Fruit fly (Drosophila melanogaster) whole organism, prepupa: ENCODE data around the gene Gnpat.

ENCODE experiments used
- Blimp-1 ChIP-seq: fragments of 200-800 bp; sonication (Bioruptor generic); optimal IDR thresholded peaks from 3 replicates; lab custom pipeline; 2017; ENCODE audit warnings: missing biosample characterization, missing genetic modification characterization, mild to moderate bottlenecking, moderate library complexity, missing genetic modification reagents
- CG10631 ChIP-seq: fragments of 200-800 bp; sonication (Bioruptor generic); optimal IDR thresholded peaks from 2 replicates; lab custom pipeline; 2016; ENCODE audit warnings: missing biosample characterization, missing genetic modification characterization
- CG10669 ChIP-seq: fragments of 200-800 bp; sonication (Bioruptor generic); optimal IDR thresholded peaks from 3 replicates; lab custom pipeline; 2018; ENCODE audit warnings: missing biosample characterization, mild to moderate bottlenecking, missing genetic modification characterization, moderate library complexity
- CG11294 ChIP-seq: fragments of 200-800 bp; sonication (Bioruptor generic); IDR thresholded peaks from 2 replicates; pipeline ENCODE4 v1.3.6; 2022; ENCODE audit warnings: missing biosample characterization, missing genetic modification characterization
- CG11762 ChIP-seq: fragments of 200-800 bp; sonication (Bioruptor generic); optimal IDR thresholded peaks from 3 replicates; lab custom pipeline; 2016; ENCODE audit warnings: missing biosample characterization, missing genetic modification characterization; ENCODE audit not compliant: insufficient read depth
- CG11902 ChIP-seq: fragments of 200-800 bp; sonication (Bioruptor generic); optimal IDR thresholded peaks from 3 replicates; lab custom pipeline; 2016; ENCODE audit warnings: missing biosample characterization, missing genetic modification characterization
- CG1621 ChIP-seq: fragments of 200-800 bp; sonication (Bioruptor generic); optimal IDR thresholded peaks from 3 replicates; lab custom pipeline; 2018; ENCODE audit warnings: missing biosample characterization, mild to moderate bottlenecking, missing genetic modification characterization
- CG16779 ChIP-seq: fragments of 200-800 bp; sonication (Bioruptor generic); optimal IDR thresholded peaks from 3 replicates; lab custom pipeline; 2017; ENCODE audit warnings: missing biosample characterization, mild to moderate bottlenecking, missing genetic modification characterization
- CG3032 ChIP-seq: fragments of 200-800 bp; optimal IDR thresholded peaks from 2 replicates; lab custom pipeline; 2019; ENCODE audit warnings: missing biosample characterization, mild to moderate bottlenecking, missing genetic modification characterization, moderate library complexity
- CG32006 ChIP-seq: fragments of 200-800 bp; sonication (Bioruptor generic); optimal IDR thresholded peaks from 3 replicates; lab custom pipeline; 2017; ENCODE audit warnings: missing biosample characterization, mild to moderate bottlenecking, missing genetic modification characterization
- CG34406 ChIP-seq: fragments of 200-800 bp; sonication (Bioruptor generic); optimal IDR thresholded peaks from 3 replicates; lab custom pipeline; 2016; ENCODE audit warnings: missing biosample characterization, missing genetic modification characterization
- CG3919 ChIP-seq: fragments of 200-800 bp; sonication (Bioruptor generic); optimal IDR thresholded peaks from 3 replicates; lab custom pipeline; 2016; ENCODE audit warnings: missing biosample characterization, missing genetic modification characterization
- CG4318 ChIP-seq: fragments of 200-800 bp; sonication (Bioruptor generic); optimal IDR thresholded peaks from 3 replicates; lab custom pipeline; 2017; ENCODE audit warnings: missing biosample characterization, mild to moderate bottlenecking, missing genetic modification characterization
- CG6792 ChIP-seq: fragments of 200-800 bp; sonication (Bioruptor generic); optimal IDR thresholded peaks from 3 replicates; lab custom pipeline; 2016; ENCODE audit warnings: missing biosample characterization, missing genetic modification characterization
- CG6808 ChIP-seq: fragments of 200-800 bp; sonication (Bioruptor generic); optimal IDR thresholded peaks from 3 replicates; lab custom pipeline; 2017; ENCODE audit warnings: missing biosample characterization, missing genetic modification characterization, mild to moderate bottlenecking, moderate library complexity, missing genetic modification reagents
- CG6854 ChIP-seq: fragments of 200-800 bp; sonication (Bioruptor generic); optimal IDR thresholded peaks from 2 replicates; lab custom pipeline; 2017; ENCODE audit warnings: missing biosample characterization, mild to moderate bottlenecking, missing genetic modification characterization
- CG7368 ChIP-seq: fragments of 200-800 bp; sonication (Bioruptor generic); optimal IDR thresholded peaks from 3 replicates; lab custom pipeline; 2016; ENCODE audit warnings: missing biosample characterization, missing genetic modification characterization
- CG8119 ChIP-seq: fragments of 200-800 bp; sonication (Bioruptor generic); IDR thresholded peaks from 3 replicates; pipeline ENCODE4 v1.3.6; 2022; ENCODE audit warnings: missing biosample characterization, missing genetic modification characterization
- CG8319 ChIP-seq: fragments of 200-800 bp; sonication (Bioruptor generic); optimal IDR thresholded peaks from 3 replicates; lab custom pipeline; 2016; ENCODE audit warnings: missing biosample characterization, missing genetic modification characterization
- CG8632 ChIP-seq: fragments of 200-800 bp; sonication (Bioruptor generic); optimal IDR thresholded peaks from 3 replicates; lab custom pipeline; 2016; ENCODE audit warnings: missing biosample characterization, missing genetic modification characterization
- CG9139 ChIP-seq: fragments of 200-800 bp; sonication (Bioruptor generic); optimal IDR thresholded peaks from 3 replicates; lab custom pipeline; 2017; ENCODE audit warnings: missing biosample characterization, mild to moderate bottlenecking, missing genetic modification characterization
- Eip75B ChIP-seq: fragments of 200-800 bp; sonication (Bioruptor generic); optimal IDR thresholded peaks from 3 replicates; lab custom pipeline; 2016; ENCODE audit warnings: missing biosample characterization, missing genetic modification characterization
- Eip78C ChIP-seq: fragments of 200-800 bp; sonication (Bioruptor generic); peaks from one replicate; lab custom pipeline; 2016; ENCODE audit warnings: missing biosample characterization, missing genetic modification characterization
- Eip93F ChIP-seq: fragments of 200-800 bp; sonication (Bioruptor generic); optimal IDR thresholded peaks from 2 replicates; lab custom pipeline; 2016; ENCODE audit warnings: missing biosample characterization, mild to moderate bottlenecking, missing genetic modification characterization
- Ets96B ChIP-seq: fragments of 200-800 bp; optimal IDR thresholded peaks from 2 replicates; lab custom pipeline; 2019; ENCODE audit warnings: missing biosample characterization, mild to moderate bottlenecking, missing genetic modification characterization, moderate library complexity
- Gug ChIP-seq: fragments of 200-800 bp; sonication (Bioruptor generic); IDR thresholded peaks from 2 replicates; pipeline ENCODE4 v1.3.6; 2022; ENCODE audit warnings: missing biosample characterization, missing genetic modification characterization
- Hr38 ChIP-seq: sonication (Bioruptor generic); optimal IDR thresholded peaks from 2 replicates; lab custom pipeline; 2016; ENCODE audit warnings: missing biosample characterization, missing genetic modification characterization
- Hr39 ChIP-seq: fragments of 200-800 bp; sonication (Bioruptor generic); optimal IDR thresholded peaks from 2 replicates; lab custom pipeline; 2016; ENCODE audit warnings: missing biosample characterization, missing genetic modification characterization
- Hr4 ChIP-seq: fragments of 200-800 bp; sonication (Bioruptor generic); optimal IDR thresholded peaks from 3 replicates; lab custom pipeline; 2016; ENCODE audit warnings: missing biosample characterization, missing genetic modification characterization
- Lpt ChIP-seq: fragments of 200-800 bp; sonication (Bioruptor generic); optimal IDR thresholded peaks from 3 replicates; lab custom pipeline; 2016; ENCODE audit warnings: missing biosample characterization, missing genetic modification characterization
- Met ChIP-seq: fragments of 200-800 bp; sonication (Bioruptor generic); optimal IDR thresholded peaks from 3 replicates; lab custom pipeline; 2016; ENCODE audit warnings: missing biosample characterization, missing genetic modification characterization
- Smox ChIP-seq: fragments of 200-800 bp; sonication (Bioruptor generic); optimal IDR thresholded peaks from 3 replicates; lab custom pipeline; 2016; ENCODE audit warnings: missing biosample characterization, missing genetic modification characterization
- Sox102F ChIP-seq: fragments of 200-800 bp; sonication (Bioruptor generic); optimal IDR thresholded peaks from 2 replicates; lab custom pipeline; 2016; ENCODE audit warnings: missing biosample characterization, mild to moderate bottlenecking, missing genetic modification characterization
- Sox14 ChIP-seq: fragments of 200-800 bp; sonication (Bioruptor generic); optimal IDR thresholded peaks from 3 replicates; lab custom pipeline; 2016; ENCODE audit warnings: missing biosample characterization, missing genetic modification characterization
- Sox15 ChIP-seq: fragments of 200-800 bp; sonication (Bioruptor generic); optimal IDR thresholded peaks from 3 replicates; lab custom pipeline; 2016; ENCODE audit warnings: missing biosample characterization, missing genetic modification characterization
- achi ChIP-seq: fragments of 200-800 bp; sonication (Bioruptor generic); optimal IDR thresholded peaks from 3 replicates; lab custom pipeline; 2016; ENCODE audit warnings: missing biosample characterization, missing genetic modification characterization
- cyc ChIP-seq: fragments of 200-800 bp; sonication (Bioruptor generic); optimal IDR thresholded peaks from 3 replicates; lab custom pipeline; 2016; ENCODE audit warnings: missing biosample characterization, missing genetic modification characterization
- dac ChIP-seq: fragments of 200-800 bp; sonication (Bioruptor generic); optimal IDR thresholded peaks from 2 replicates; lab custom pipeline; 2017; ENCODE audit warnings: missing biosample characterization, mild to moderate bottlenecking, missing genetic modification characterization
- dsx ChIP-seq: fragments of 200-800 bp; optimal IDR thresholded peaks from 3 replicates; lab custom pipeline; 2019; ENCODE audit warnings: missing biosample characterization, mild to moderate bottlenecking, missing genetic modification characterization, moderate library complexity; ENCODE audit not compliant: poor library complexity, severe bottlenecking
- esn ChIP-seq: fragments of 200-800 bp; sonication (Bioruptor generic); optimal IDR thresholded peaks from 2 replicates; lab custom pipeline; 2016; ENCODE audit warnings: missing biosample characterization, mild to moderate bottlenecking, missing genetic modification characterization, moderate library complexity
- fd59A ChIP-seq: fragments of 200-800 bp; sonication (Bioruptor generic); optimal IDR thresholded peaks from 2 replicates; lab custom pipeline; 2017; ENCODE audit warnings: missing biosample characterization, mild to moderate bottlenecking, missing genetic modification characterization, missing genetic modification reagents
- fkh ChIP-seq: fragments of 200-800 bp; sonication (Bioruptor generic); optimal IDR thresholded peaks from 3 replicates; lab custom pipeline; 2017; ENCODE audit warnings: missing biosample characterization, mild to moderate bottlenecking, missing genetic modification characterization, moderate library complexity
- lz ChIP-seq: fragments of 200-800 bp; sonication (Bioruptor generic); optimal IDR thresholded peaks from 3 replicates; lab custom pipeline; 2016; ENCODE audit warnings: missing biosample characterization, missing genetic modification characterization
- net ChIP-seq: fragments of 200-800 bp; sonication (Bioruptor generic); optimal IDR thresholded peaks from 3 replicates; lab custom pipeline; 2016; ENCODE audit warnings: missing biosample characterization, missing genetic modification characterization
- pdm3 ChIP-seq: fragments of 200-800 bp; sonication (Bioruptor generic); optimal IDR thresholded peaks from 3 replicates; lab custom pipeline; 2016; ENCODE audit warnings: missing biosample characterization, missing genetic modification characterization
- salr ChIP-seq, 2 experiments: fragments of 200-800 bp; sonication (Bioruptor generic); optimal IDR thresholded peaks; 3 replicates each; lab custom pipeline; 2016 to 2018; ENCODE audit warnings: missing biosample characterization in 2 of 2, missing genetic modification characterization in 2 of 2, mild to moderate bottlenecking in 1 of 2
- spab ChIP-seq: fragments of 200-800 bp; sonication (Bioruptor generic); optimal IDR thresholded peaks from 2 replicates; lab custom pipeline; 2017; ENCODE audit warnings: missing biosample characterization, mild to moderate bottlenecking, missing genetic modification characterization, missing genetic modification reagents
- svp ChIP-seq: fragments of 200-800 bp; sonication (Bioruptor generic); peaks from one replicate; lab custom pipeline; 2016; ENCODE audit warnings: missing biosample characterization, missing genetic modification characterization
- topi ChIP-seq: fragments of 200-800 bp; sonication (Bioruptor generic); optimal IDR thresholded peaks from 3 replicates; lab custom pipeline; 2016; ENCODE audit warnings: missing biosample characterization, missing genetic modification characterization
- vri ChIP-seq: fragments of 200-800 bp; sonication (Bioruptor generic); optimal IDR thresholded peaks from 3 replicates; lab custom pipeline; 2016; ENCODE audit warnings: missing biosample characterization, mild to moderate bottlenecking, missing genetic modification characterization

Gnpat gene

DNA sequence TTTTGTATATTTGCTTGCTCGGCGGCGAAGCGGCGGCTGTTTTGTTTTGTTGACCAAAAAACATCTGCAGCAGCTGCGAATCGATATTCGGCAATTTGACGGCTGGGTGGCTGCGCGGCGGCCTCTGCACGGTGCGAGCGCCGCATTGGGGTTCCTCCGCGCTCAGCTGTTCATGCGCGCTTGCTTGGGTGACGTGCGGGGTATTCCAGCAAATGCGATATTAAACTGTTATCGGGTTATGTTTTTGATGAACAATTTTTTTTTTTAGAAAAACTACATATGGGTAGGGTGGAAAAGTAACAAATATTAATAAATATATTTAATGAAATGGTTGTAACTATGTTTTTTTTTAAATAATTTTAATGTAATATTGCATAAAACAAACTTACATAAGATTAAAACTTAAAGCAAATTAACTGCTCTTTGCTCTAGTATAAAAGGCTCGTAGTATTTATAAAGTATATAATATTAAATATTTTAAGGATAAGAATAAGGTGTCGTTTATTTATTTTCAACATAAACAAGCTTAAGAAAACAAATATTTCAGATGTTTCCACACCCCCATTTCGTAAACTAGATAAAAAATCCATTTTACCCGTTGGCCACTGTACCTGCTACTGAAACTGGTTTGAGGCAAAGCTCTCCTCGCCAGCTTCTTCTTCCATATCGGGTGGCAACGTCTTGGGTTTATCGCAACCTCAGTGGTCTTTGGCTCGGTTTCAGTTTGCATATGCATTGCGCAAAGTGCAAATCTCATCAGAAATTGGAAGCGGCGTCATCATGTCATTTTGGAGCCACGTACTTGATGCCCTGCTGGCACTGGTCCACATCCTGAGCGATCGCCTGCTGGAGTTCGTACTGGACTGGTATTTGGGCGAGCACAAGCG lies at the start of gene Gnpat, which contains the start of gene CG5112:
Gnpat (minus strand) TSS at position 159 of the 887 bp plus-strand sequence.
CG5112 (plus strand) TSS at position 683 of the 887 bp plus-strand sequence.
- TF ChIP-seq CG11294 (GFP tag; lab: Robert Waterston, UW) = peak; percentile 6; the same call in 1 of the 2 replicates
- TF ChIP-seq esn = peak; percentile 26
- peak; percentile 50 for TF ChIP-seq CG8632 (GFP tag; lab: Kevin White, UChicago)
- TF ChIP-seq CG7368 (GFP tag; lab: Kevin White, UChicago) = no peak
- peak; percentile 2 for TF ChIP-seq Blimp-1 (GFP tag; lab: Kevin White, UChicago)
- TF ChIP-seq topi (GFP tag; lab: Kevin White, UChicago) = no peak
- no peak for TF ChIP-seq CG4318
- TF ChIP-seq CG3919 (GFP tag; lab: Kevin White, UChicago) = peak; percentile 4
- no peak for TF ChIP-seq net (GFP tag; lab: Kevin White, UChicago)
- TF ChIP-seq lz (GFP tag; lab: Kevin White, UChicago) = peak; percentile 16
- peak; percentile 28 for TF ChIP-seq CG32006 (GFP tag; lab: Kevin White, UChicago)
- no peak for TF ChIP-seq pdm3 (GFP tag; lab: Kevin White, UChicago)
- peak; percentile 18 for TF ChIP-seq fd59A (GFP tag; lab: Kevin White, UChicago)
- TF ChIP-seq fkh (GFP tag; lab: Kevin White, UChicago) = peak; percentile 49
- TF ChIP-seq CG8319 (GFP tag; lab: Kevin White, UChicago) = peak; percentile 5
- peak; percentile 6 for TF ChIP-seq CG9139 (GFP tag; lab: Kevin White, UChicago)
- no peak for TF ChIP-seq CG11902 (GFP tag; lab: Kevin White, UChicago)
- TF ChIP-seq dsx (GFP tag; lab: Kevin White, UChicago) = peak; percentile 6
- no peak for TF ChIP-seq Gug
- TF ChIP-seq CG10669 (GFP tag; lab: Kevin White, UChicago) = no peak
- TF ChIP-seq Sox102F (GFP tag; lab: Kevin White, UChicago) = peak; percentile 3
- TF ChIP-seq spab (GFP tag; lab: Kevin White, UChicago) = peak; percentile 4
- TF ChIP-seq Eip93F = no peak
- peak; percentile 44 for TF ChIP-seq Eip78C (GFP tag; lab: Kevin White, UChicago)
- no peak for TF ChIP-seq Sox15 (GFP tag; lab: Kevin White, UChicago)
- TF ChIP-seq Hr38 (GFP tag; lab: Kevin White, UChicago) = no peak
- TF ChIP-seq cyc (GFP tag; lab: Kevin White, UChicago) = no peak
- TF ChIP-seq CG34406 (GFP tag; lab: Kevin White, UChicago) = peak; percentile 44
- TF ChIP-seq CG6808 (GFP tag; lab: Kevin White, UChicago) = peak; percentile 36
- peak; percentile 28 for TF ChIP-seq Ets96B
- TF ChIP-seq Smox (GFP tag; lab: Kevin White, UChicago) = peak; percentile 0
- TF ChIP-seq Lpt (GFP tag; lab: Kevin White, UChicago) = no peak
- no peak for TF ChIP-seq Sox14
- TF ChIP-seq Met (GFP tag; lab: Kevin White, UChicago) = no peak
- TF ChIP-seq Hr39 = peak; percentile 27
- no peak for TF ChIP-seq Hr4 (GFP tag; lab: Kevin White, UChicago)
- TF ChIP-seq svp (GFP tag; lab: Kevin White, UChicago) = peak; percentile 70
- TF ChIP-seq CG3032 = peak; percentile 57
- peak; percentile 18 for TF ChIP-seq CG16779 (tag; lab: Kevin White, UChicago)
- peak; percentile 61 for TF ChIP-seq CG1621 (tag; lab: Kevin White, UChicago)
- TF ChIP-seq CG6792 (GFP tag; lab: Kevin White, UChicago) = no peak
- TF ChIP-seq vri (GFP tag; lab: Kevin White, UChicago) = peak; percentile 9
- no peak for TF ChIP-seq Eip75B (GFP tag; lab: Kevin White, UChicago)
- TF ChIP-seq CG10631 = peak; percentile 42
- peak; percentile 21 for TF ChIP-seq achi (GFP tag; lab: Kevin White, UChicago)
- TF ChIP-seq dac = no peak
- no peak for TF ChIP-seq CG11762 (GFP tag; lab: Kevin White, UChicago)
- peak; percentile 21 for TF ChIP-seq CG6854
- no peak for TF ChIP-seq salr (GFP tag; optimal IDR thresholded peaks at IDR 0.05; lab: Kevin White, UChicago)
- peak; percentile 22; the same call in 1 of the 3 replicates for TF ChIP-seq CG8119
